Worm (Caenorhabditis elegans) whole organism, L3 larva: ENCODE measurements around the gene ldp-1.

Source experiments
- R02D3.7 ChIP-seq: fragments of 150-350 bp; optimal IDR thresholded peaks from 2 replicates; lab custom pipeline; 2014; ENCODE audit warnings: missing biosample characterization, missing genetic modification characterization
- ZK546.5 ChIP-seq: sonication (generic microtip); optimal IDR thresholded peaks from 2 replicates; lab custom pipeline; 2017; ENCODE audit warnings: missing biosample characterization, missing genetic modification characterization
- daf-12 ChIP-seq: fragments of 150-350 bp; optimal IDR thresholded peaks from 2 replicates; lab custom pipeline; 2014; ENCODE audit warnings: missing biosample characterization, missing genetic modification reagents, missing genetic modification characterization
- egl-27 ChIP-seq: sonication (generic microtip); optimal IDR thresholded peaks from 4 replicates; lab custom pipeline; 2017; ENCODE audit warnings: missing biosample characterization, missing genetic modification reagents, missing genetic modification characterization
- egl-5 ChIP-seq: fragments of 150-350 bp; optimal IDR thresholded peaks from 2 replicates; lab custom pipeline; 2017; ENCODE audit warnings: missing biosample characterization, missing genetic modification reagents, missing genetic modification characterization, inconsistent platforms
- elt-1 ChIP-seq: fragments of 150-350 bp; optimal IDR thresholded peaks from 2 replicates; lab custom pipeline; 2014; ENCODE audit warnings: missing biosample characterization, missing genetic modification characterization
- elt-2 ChIP-seq: sonication (generic microtip); optimal IDR thresholded peaks from 2 replicates; lab custom pipeline; 2016; ENCODE audit warnings: missing genetic modification reagents, mild to moderate bottlenecking, missing genetic modification characterization, missing compliant biosample characterization
- elt-3 ChIP-seq, 3 experiments: fragments of 150-350 bp in 1 of 3; sonication (generic microtip) in 2 of 3; optimal IDR thresholded peaks; 2 replicates in 2 of 3; 4 replicates in 1 of 3; lab custom pipeline; 2014 to 2017; ENCODE audit warnings: missing biosample characterization in 3 of 3, missing genetic modification characterization in 3 of 3
- fkh-10 ChIP-seq: sonication (generic microtip); optimal IDR thresholded peaks from 2 replicates; lab custom pipeline; 2017; ENCODE audit warnings: missing biosample characterization, missing genetic modification reagents, missing genetic modification characterization
- hmg-11 ChIP-seq: sonication (generic microtip); optimal IDR thresholded peaks from 2 replicates; lab custom pipeline; 2016; ENCODE audit warnings: missing genetic modification characterization, missing compliant biosample characterization
- jun-1 ChIP-seq: fragments of 150-350 bp; optimal IDR thresholded peaks from 2 replicates; lab custom pipeline; 2014; ENCODE audit warnings: missing biosample characterization, missing genetic modification reagents, missing genetic modification characterization
- lin-39 ChIP-seq: fragments of 150-350 bp; optimal IDR thresholded peaks from 2 replicates; lab custom pipeline; 2018; ENCODE audit warnings: missing biosample characterization, missing genetic modification reagents, missing genetic modification characterization
- mdl-1 ChIP-seq: fragments of 150-350 bp; optimal IDR thresholded peaks from 2 replicates; lab custom pipeline; 2014; ENCODE audit warnings: missing biosample characterization, missing genetic modification characterization
- mml-1 ChIP-seq: fragments of 150-350 bp; sonication (generic microtip); optimal IDR thresholded peaks from 3 replicates; lab custom pipeline; 2014; ENCODE audit warnings: missing biosample characterization, missing genetic modification characterization
- nfya-1 ChIP-seq: sonication (generic microtip); optimal IDR thresholded peaks from 2 replicates; lab custom pipeline; 2017; ENCODE audit warnings: missing genetic modification characterization, mild to moderate bottlenecking, missing compliant biosample characterization, antibody characterized with exemption, moderate library complexity; ENCODE audit not compliant: insufficient read depth
- nhr-12 ChIP-seq: fragments of 150-350 bp; optimal IDR thresholded peaks from 2 replicates; lab custom pipeline; 2014; ENCODE audit warnings: missing biosample characterization, missing genetic modification characterization
- nhr-23 ChIP-seq: fragments of 150-350 bp; optimal IDR thresholded peaks from 2 replicates; lab custom pipeline; 2014; ENCODE audit warnings: missing biosample characterization, missing genetic modification reagents, missing genetic modification characterization
- nhr-28 ChIP-seq: fragments of 150-350 bp; optimal IDR thresholded peaks from 2 replicates; lab custom pipeline; 2014; ENCODE audit warnings: missing biosample characterization, missing genetic modification characterization
- nhr-67 ChIP-seq: fragments of 150-350 bp; optimal IDR thresholded peaks from 2 replicates; lab custom pipeline; 2014; ENCODE audit warnings: missing biosample characterization, missing genetic modification characterization
- nhr-76 ChIP-seq: fragments of 150-350 bp; sonication (generic microtip); optimal IDR thresholded peaks from 5 replicates; lab custom pipeline; 2014; ENCODE audit warnings: missing biosample characterization, missing genetic modification characterization
- pha-4 ChIP-seq: fragments of 150-350 bp; optimal IDR thresholded peaks from 2 replicates; lab custom pipeline; 2014; ENCODE audit warnings: missing biosample characterization, missing genetic modification reagents, missing genetic modification characterization
- pqm-1 ChIP-seq: fragments of 150-350 bp; optimal IDR thresholded peaks from 2 replicates; lab custom pipeline; 2017; ENCODE audit warnings: missing biosample characterization, missing genetic modification characterization, inconsistent platforms
- sea-2 ChIP-seq: fragments of 150-350 bp; sonication (generic microtip); optimal IDR thresholded peaks from 4 replicates; lab custom pipeline; 2014; ENCODE audit warnings: missing biosample characterization, missing genetic modification reagents, missing genetic modification characterization
- skn-1 ChIP-seq: fragments of 150-350 bp; optimal IDR thresholded peaks from 2 replicates; lab custom pipeline; 2014; ENCODE audit warnings: missing biosample characterization, missing genetic modification characterization
- snpc-4 ChIP-seq: fragments of 150-350 bp; optimal IDR thresholded peaks from 2 replicates; lab custom pipeline; 2014; ENCODE audit warnings: missing biosample characterization, missing genetic modification characterization
- tbx-2 ChIP-seq: sonication (generic microtip); optimal IDR thresholded peaks from 2 replicates; lab custom pipeline; 2016; ENCODE audit warnings: mild to moderate bottlenecking, missing genetic modification characterization, missing compliant biosample characterization
- unc-62 ChIP-seq: fragments of 150-350 bp; sonication (generic microtip); optimal IDR thresholded peaks from 4 replicates; lab custom pipeline; 2014; ENCODE audit warnings: missing biosample characterization, missing genetic modification reagents, missing genetic modification characterization
- zag-1 ChIP-seq: fragments of 150-350 bp; optimal IDR thresholded peaks from 2 replicates; lab custom pipeline; 2014; ENCODE audit warnings: missing biosample characterization, missing genetic modification characterization
- ztf-11 ChIP-seq: fragments of 150-350 bp; optimal IDR thresholded peaks from 2 replicates; lab custom pipeline; 2014; ENCODE audit warnings: missing biosample characterization, missing genetic modification characterization
- ztf-4 ChIP-seq: fragments of 150-350 bp; optimal IDR thresholded peaks from 2 replicates; lab custom pipeline; 2014; ENCODE audit warnings: missing biosample characterization, missing genetic modification characterization

ldp-1 gene

ce11 chrV:2126554-2126953 lies 781 bp upstream of the ldp-1 start:
- TF ChIP-seq lin-39 (tag; lab: Kevin White, UChicago) (peak; percentile 11), egl-27 (tag; lab: Kevin White, UChicago) (no peak), pha-4 (tag; lab: Kevin White, UChicago) (no peak), elt-2 (tag; lab: Kevin White, UChicago) (peak; percentile 21), mdl-1 (tag; lab: Kevin White, UChicago) (no peak), ztf-11 (no peak)

ce11 chrV:2132675-2133074 lies 5.3 kb downstream of the ldp-1 start:
- TF ChIP-seq nhr-67 (no peak), egl-5 (no peak), ztf-11 (no peak), daf-12 (tag; lab: Kevin White, UChicago) (no peak), hmg-11 (tag; lab: Kevin White, UChicago) (peak; percentile 12), unc-62 (GFP tag; lab: Kevin White, UChicago) (no peak), skn-1 (tag; lab: Kevin White, UChicago) (no peak), pha-4 (tag; lab: Kevin White, UChicago) (no peak), nhr-12 (tag; lab: Kevin White, UChicago) (no peak)

ce11 chrV:2133512-2133911 lies 6.2 kb downstream of the ldp-1 start:
- TF ChIP-seq mml-1 (tag; lab: Kevin White, UChicago), result peak; percentile 93
- TF ChIP-seq snpc-4 (tag; lab: Kevin White, UChicago), result peak; percentile 50
- peak; percentile 74 for TF ChIP-seq lin-39 (tag; lab: Kevin White, UChicago)
- peak; percentile 28 for TF ChIP-seq jun-1 (tag; lab: Kevin White, UChicago)
- TF ChIP-seq nhr-23 (tag; lab: Kevin White, UChicago), result no peak
- TF ChIP-seq zag-1, result no peak
- TF ChIP-seq fkh-10 (GFP tag; lab: Kevin White, UChicago), result peak; percentile 68
- no peak for TF ChIP-seq daf-12 (tag; lab: Kevin White, UChicago)
- no peak for TF ChIP-seq nhr-76 (tag; lab: Kevin White, UChicago)
- peak; percentile 86 for TF ChIP-seq nfya-1 (tag; lab: Kevin White, UChicago)
- TF ChIP-seq sea-2 (GFP tag; lab: Kevin White, UChicago), result no peak
- peak; percentile 7 for TF ChIP-seq tbx-2
- TF ChIP-seq egl-5, result peak; percentile 42
- peak; percentile 11 for TF ChIP-seq pqm-1
- TF ChIP-seq hmg-11 (tag; lab: Kevin White, UChicago), result peak; percentile 80
- no peak for TF ChIP-seq nhr-28 (tag; lab: Kevin White, UChicago)
- no peak for TF ChIP-seq skn-1 (tag; lab: Kevin White, UChicago)
- peak; percentile 5 for TF ChIP-seq elt-2 (tag; lab: Kevin White, UChicago)
- TF ChIP-seq mdl-1 (tag; lab: Kevin White, UChicago), result peak; percentile 49
- TF ChIP-seq R02D3.7 (tag; lab: Kevin White, UChicago), result no peak
- TF ChIP-seq pha-4 (tag; lab: Kevin White, UChicago), result peak; percentile 50
- TF ChIP-seq, all 47 proteins: peak for 13

- TF ChIP-seq elt-3 (tag; optimal IDR thresholded peaks at IDR 0.05; lab: Kevin White, UChicago) (no peak), nfya-1 (tag; lab: Kevin White, UChicago) (peak; percentile 35), unc-62 (GFP tag; lab: Kevin White, UChicago) (no peak), lin-39 (tag; lab: Kevin White, UChicago) (peak; percentile 56), ZK546.5 (tag; lab: Kevin White, UChicago) (no peak), skn-1 (tag; lab: Kevin White, UChicago) (no peak)
Measured at ce11 chrV:2134340-2134739, 7.0 kb downstream of the ldp-1 start.

- TF ChIP-seq elt-1 (tag; lab: Kevin White, UChicago) (no peak), hmg-11 (tag; lab: Kevin White, UChicago) (peak; percentile 54), elt-2 (tag; lab: Kevin White, UChicago) (peak; percentile 11), fkh-10 (GFP tag; lab: Kevin White, UChicago) (peak; percentile 27), snpc-4 (tag; lab: Kevin White, UChicago) (peak; percentile 23), nfya-1 (tag; lab: Kevin White, UChicago) (peak; percentile 52), lin-39 (tag; lab: Kevin White, UChicago) (peak; percentile 39), ztf-4 (tag; lab: Kevin White, UChicago) (no peak), jun-1 (tag; lab: Kevin White, UChicago) (peak; percentile 86)
Measured at ce11 chrV:2135323-2135722, 8.0 kb downstream of the ldp-1 start.
